Worm (Caenorhabditis elegans): ENCODE results near the gene B0361.14.

ce11 chrIII:7253669-7254068 is 45.7 kb downstream of the B0361.14 start:
- TF ChIP-seq hmg-20 (GFP tag; IDR thresholded peaks at IDR 0.05) (no peak), lin-40 (tag; optimal IDR thresholded peaks at IDR 0.05) (no peak), let-526 (GFP tag; IDR thresholded peaks at IDR 0.05) (no peak), ceh-58 (GFP tag; IDR thresholded peaks at IDR 0.05) (no peak), attf-3 (GFP tag; conservative IDR thresholded peaks at IDR 0.05) (no peak), akir-1 (GFP tag; optimal IDR thresholded peaks at IDR 0.05) (no peak), fkh-3 (tag; optimal IDR thresholded peaks at IDR 0.05) (no peak), cebp-2 (GFP tag; IDR thresholded peaks at IDR 0.05) (no peak)
